Fruit fly (Drosophila melanogaster) whole organism, embryonic: ENCODE data around the gene CG33111.
A peak's percentile ranks its signal among the peaks of the same experiment; 100 is the strongest.

Experiments
- CG10321 ChIP-seq: fragments of 200-800 bp; sonication (Bioruptor generic); IDR thresholded peaks from 2 replicates; pipeline ENCODE4 v1.3.6; 2022; ENCODE audit warnings: missing biosample characterization, missing genetic modification characterization
- CG10565 ChIP-seq: fragments of 200-800 bp; sonication (Bioruptor generic); optimal IDR thresholded peaks from 3 replicates; lab custom pipeline; 2016; ENCODE audit warnings: missing biosample characterization, mild to moderate bottlenecking, missing genetic modification characterization
- CG11093 ChIP-seq: fragments of 200-800 bp; sonication (Bioruptor generic); IDR thresholded peaks from 3 replicates; pipeline ENCODE4 v1.3.6; 2022; ENCODE audit warnings: missing biosample characterization, missing genetic modification characterization
- CG11560 ChIP-seq: fragments of 200-800 bp; sonication (Bioruptor generic); IDR thresholded peaks from 3 replicates; pipeline ENCODE4 v1.3.6; 2022; ENCODE audit warnings: missing biosample characterization, missing genetic modification characterization
- CG12744 ChIP-seq: fragments of 200-800 bp; sonication (Bioruptor generic); optimal IDR thresholded peaks from 2 replicates; lab custom pipeline; 2016; ENCODE audit warnings: missing biosample characterization, missing genetic modification characterization
- CG14014 ChIP-seq: fragments of 200-800 bp; sonication (Bioruptor generic); IDR thresholded peaks from 2 replicates; pipeline ENCODE4 v1.3.6; 2022; ENCODE audit warnings: missing biosample characterization, missing genetic modification characterization
- CG14441 ChIP-seq: fragments of 200-800 bp; sonication (Bioruptor generic); IDR thresholded peaks from 2 replicates; pipeline ENCODE4 v1.3.6; 2022; ENCODE audit warnings: missing biosample characterization, missing genetic modification characterization
- CG14860 ChIP-seq: fragments of 200-800 bp; sonication (Bioruptor generic); IDR thresholded peaks from 3 replicates; pipeline ENCODE4 v1.3.6; 2022; ENCODE audit warnings: missing biosample characterization, missing genetic modification characterization; ENCODE audit not compliant: partially characterized antibody
- CG15269 ChIP-seq: fragments of 200-800 bp; sonication (Bioruptor generic); optimal IDR thresholded peaks from 2 replicates; lab custom pipeline; 2018; ENCODE audit warnings: missing biosample characterization, mild to moderate bottlenecking, missing genetic modification characterization, moderate library complexity
- CG16815 ChIP-seq: fragments of 200-800 bp; sonication (Bioruptor generic); optimal IDR thresholded peaks from 3 replicates; lab custom pipeline; 2017; ENCODE audit warnings: missing biosample characterization, mild to moderate bottlenecking, missing genetic modification characterization
- CG18599 ChIP-seq: fragments of 200-800 bp; sonication (Bioruptor generic); optimal IDR thresholded peaks from 3 replicates; lab custom pipeline; 2017; ENCODE audit warnings: missing biosample characterization, missing genetic modification characterization, mild to moderate bottlenecking, moderate library complexity, missing genetic modification reagents
- CG4707 ChIP-seq: fragments of 200-800 bp; sonication (Bioruptor generic); optimal IDR thresholded peaks from 2 replicates; lab custom pipeline; 2018; ENCODE audit warnings: missing biosample characterization, mild to moderate bottlenecking, missing genetic modification characterization, moderate library complexity
- CG5953 ChIP-seq: fragments of 200-800 bp; sonication (Bioruptor generic); IDR thresholded peaks from 2 replicates; pipeline ENCODE4 v1.3.6; 2022; ENCODE audit warnings: missing biosample characterization, missing genetic modification characterization
- CG6254 ChIP-seq: fragments of 200-800 bp; sonication (Bioruptor generic); optimal IDR thresholded peaks from 3 replicates; lab custom pipeline; 2017; ENCODE audit warnings: mild to moderate bottlenecking, missing biosample characterization, missing genetic modification reagents, missing genetic modification characterization
- CG6654 ChIP-seq: fragments of 200-800 bp; sonication (Bioruptor generic); optimal IDR thresholded peaks from 2 replicates; lab custom pipeline; 2017; ENCODE audit warnings: missing biosample characterization, mild to moderate bottlenecking, missing genetic modification characterization
- CG6813 ChIP-seq: fragments of 200-800 bp; sonication (Bioruptor generic); optimal IDR thresholded peaks from 2 replicates; lab custom pipeline; 2017; ENCODE audit warnings: missing biosample characterization, missing genetic modification characterization, mild to moderate bottlenecking, moderate library complexity, missing genetic modification reagents
- CG8089 ChIP-seq: fragments of 200-800 bp; sonication (Bioruptor generic); optimal IDR thresholded peaks from 3 replicates; lab custom pipeline; 2016; ENCODE audit warnings: missing biosample characterization, missing genetic modification characterization
- CG8388 ChIP-seq: fragments of 200-800 bp; sonication (Bioruptor generic); optimal IDR thresholded peaks from 2 replicates; lab custom pipeline; 2019; ENCODE audit warnings: missing biosample characterization, mild to moderate bottlenecking, missing genetic modification characterization, moderate library complexity
- CG9932 ChIP-seq: fragments of 200-800 bp; sonication (Bioruptor generic); IDR thresholded peaks from 2 replicates; pipeline ENCODE4 v1.3.6; 2022; ENCODE audit warnings: missing biosample characterization, missing genetic modification characterization
- CHES-1-like ChIP-seq: fragments of 200-800 bp; sonication (Bioruptor generic); optimal IDR thresholded peaks from 2 replicates; lab custom pipeline; 2016; ENCODE audit warnings: missing biosample characterization, missing genetic modification characterization
- Dad ChIP-seq: fragments of 200-800 bp; sonication (Bioruptor generic); optimal IDR thresholded peaks from 3 replicates; lab custom pipeline; 2016; ENCODE audit warnings: missing biosample characterization, missing genetic modification characterization
- Dll ChIP-seq: fragments of 200-800 bp; sonication (Bioruptor generic); IDR thresholded peaks from 4 replicates; pipeline ENCODE4 v1.3.6; 2022; ENCODE audit warnings: missing biosample characterization, missing genetic modification characterization; ENCODE audit not compliant: partially characterized antibody
- Drgx ChIP-seq: fragments of 200-800 bp; sonication (Bioruptor generic); IDR thresholded peaks from 2 replicates; pipeline ENCODE4 v1.3.6; 2022; ENCODE audit warnings: missing biosample characterization, missing genetic modification characterization
- Fer2 ChIP-seq: fragments of 200-800 bp; sonication (Bioruptor generic); optimal IDR thresholded peaks from 2 replicates; lab custom pipeline; 2018; ENCODE audit warnings: missing biosample characterization, mild to moderate bottlenecking, missing genetic modification characterization, moderate library complexity
- H15 ChIP-seq: fragments of 200-800 bp; sonication (Bioruptor generic); IDR thresholded peaks from 3 replicates; pipeline ENCODE4 v1.3.6; 2022; ENCODE audit warnings: missing biosample characterization, missing genetic modification characterization
- Hand ChIP-seq: fragments of 200-800 bp; sonication (Bioruptor generic); optimal IDR thresholded peaks from 2 replicates; lab custom pipeline; 2017; ENCODE audit warnings: mild to moderate bottlenecking, missing biosample characterization, missing genetic modification reagents, missing genetic modification characterization
- Max ChIP-seq: fragments of 200-800 bp; sonication (Bioruptor generic); optimal IDR thresholded peaks from 2 replicates; lab custom pipeline; 2016; ENCODE audit warnings: missing biosample characterization, mild to moderate bottlenecking, missing genetic modification characterization
- Myb ChIP-seq: fragments of 200-800 bp; sonication (Bioruptor generic); optimal IDR thresholded peaks from 2 replicates; lab custom pipeline; 2016; ENCODE audit warnings: missing biosample characterization, missing genetic modification characterization
- Nf-YB ChIP-seq: fragments of 200-800 bp; sonication (Bioruptor generic); optimal IDR thresholded peaks from 3 replicates; lab custom pipeline; 2019; ENCODE audit warnings: missing biosample characterization, mild to moderate bottlenecking, missing genetic modification characterization, moderate library complexity
- Rx ChIP-seq: fragments of 200-800 bp; sonication (Bioruptor generic); IDR thresholded peaks from 2 replicates; pipeline ENCODE4 v1.3.6; 2022; ENCODE audit warnings: missing biosample characterization, missing genetic modification characterization
- Side ChIP-seq: fragments of 200-800 bp; sonication (Bioruptor generic); optimal IDR thresholded peaks from 2 replicates; lab custom pipeline; 2016; ENCODE audit warnings: missing biosample characterization, missing genetic modification characterization
- Sox100B ChIP-seq: fragments of 200-800 bp; sonication (Bioruptor generic); optimal IDR thresholded peaks from 3 replicates; lab custom pipeline; 2018; ENCODE audit warnings: missing biosample characterization, mild to moderate bottlenecking, missing genetic modification characterization
- bigmax ChIP-seq: fragments of 200-800 bp; sonication (Bioruptor generic); optimal IDR thresholded peaks from 2 replicates; lab custom pipeline; 2018; ENCODE audit warnings: missing biosample characterization, mild to moderate bottlenecking, missing genetic modification characterization
- chinmo ChIP-seq: fragments of 200-800 bp; sonication (Bioruptor generic); IDR thresholded peaks from 4 replicates; pipeline ENCODE4 v1.3.6; 2022; ENCODE audit warnings: missing biosample characterization, missing genetic modification characterization; ENCODE audit not compliant: partially characterized antibody
- cwo ChIP-seq: fragments of 200-800 bp; sonication (Bioruptor generic); optimal IDR thresholded peaks from 3 replicates; lab custom pipeline; 2017; ENCODE audit warnings: missing biosample characterization, missing genetic modification characterization, mild to moderate bottlenecking, moderate library complexity, missing genetic modification reagents
- dan ChIP-seq: fragments of 200-800 bp; sonication (Bioruptor generic); IDR thresholded peaks from 2 replicates; pipeline ENCODE4 v1.3.6; 2022; ENCODE audit warnings: missing biosample characterization, missing genetic modification characterization
- hbn ChIP-seq: fragments of 200-800 bp; sonication (Bioruptor generic); IDR thresholded peaks from 2 replicates; pipeline ENCODE4 v1.3.6; 2022; ENCODE audit warnings: missing biosample characterization, missing genetic modification characterization; ENCODE audit not compliant: partially characterized antibody
- hth ChIP-seq: fragments of >200 bp; optimal IDR thresholded peaks from 2 replicates; lab custom pipeline; 2017; ENCODE audit warnings: inconsistent platforms
- inv ChIP-seq: fragments of 200-800 bp; sonication (Bioruptor generic); IDR thresholded peaks from 2 replicates; pipeline ENCODE4 v1.3.6; 2022; ENCODE audit warnings: missing biosample characterization, missing genetic modification characterization; ENCODE audit not compliant: partially characterized antibody
- lab ChIP-seq: fragments of 200-800 bp; sonication (Bioruptor generic); optimal IDR thresholded peaks from 3 replicates; lab custom pipeline; 2017; ENCODE audit warnings: missing biosample characterization, missing genetic modification characterization, mild to moderate bottlenecking, moderate library complexity, missing genetic modification reagents
- peb ChIP-seq: fragments of 200-800 bp; sonication (Bioruptor generic); IDR thresholded peaks from 2 replicates; pipeline ENCODE4 v1.3.6; 2022; ENCODE audit warnings: missing biosample characterization, missing genetic modification characterization
- pnt ChIP-seq: fragments of 200-800 bp; sonication (Bioruptor generic); optimal IDR thresholded peaks from 3 replicates; lab custom pipeline; 2016; ENCODE audit warnings: missing biosample characterization, missing genetic modification characterization
- pum ChIP-seq: fragments of 200-800 bp; sonication (Bioruptor generic); optimal IDR thresholded peaks from 2 replicates; lab custom pipeline; 2016; ENCODE audit warnings: missing biosample characterization, missing genetic modification characterization
- salm ChIP-seq: fragments of 200-800 bp; sonication (Bioruptor generic); optimal IDR thresholded peaks from 2 replicates; lab custom pipeline; 2018; ENCODE audit warnings: missing biosample characterization, mild to moderate bottlenecking, missing genetic modification characterization
- schlank ChIP-seq: fragments of 200-800 bp; sonication (Bioruptor generic); optimal IDR thresholded peaks from 2 replicates; lab custom pipeline; 2018; ENCODE audit warnings: missing biosample characterization, mild to moderate bottlenecking, missing genetic modification characterization
- slp2 ChIP-seq: fragments of 200-800 bp; sonication (Bioruptor generic); optimal IDR thresholded peaks from 2 replicates; lab custom pipeline; 2016; ENCODE audit warnings: missing biosample characterization, missing genetic modification characterization
- sug ChIP-seq: fragments of 200-800 bp; optimal IDR thresholded peaks from 2 replicates; lab custom pipeline; 2019; ENCODE audit warnings: missing biosample characterization, mild to moderate bottlenecking, missing genetic modification characterization, moderate library complexity
- trh ChIP-seq: fragments of 200-800 bp; sonication (Bioruptor generic); optimal IDR thresholded peaks from 2 replicates; lab custom pipeline; 2016; ENCODE audit warnings: missing biosample characterization, missing genetic modification characterization
- wdn ChIP-seq: fragments of 200-800 bp; sonication (Bioruptor generic); IDR thresholded peaks from 2 replicates; pipeline ENCODE4 v1.3.6; 2022; ENCODE audit warnings: missing biosample characterization, missing genetic modification characterization
- wor ChIP-seq: fragments of 200-800 bp; sonication (Bioruptor generic); IDR thresholded peaks from 2 replicates; pipeline ENCODE4 v1.3.6; 2022; ENCODE audit warnings: missing biosample characterization, missing genetic modification characterization

Gene CG33111

DNA sequence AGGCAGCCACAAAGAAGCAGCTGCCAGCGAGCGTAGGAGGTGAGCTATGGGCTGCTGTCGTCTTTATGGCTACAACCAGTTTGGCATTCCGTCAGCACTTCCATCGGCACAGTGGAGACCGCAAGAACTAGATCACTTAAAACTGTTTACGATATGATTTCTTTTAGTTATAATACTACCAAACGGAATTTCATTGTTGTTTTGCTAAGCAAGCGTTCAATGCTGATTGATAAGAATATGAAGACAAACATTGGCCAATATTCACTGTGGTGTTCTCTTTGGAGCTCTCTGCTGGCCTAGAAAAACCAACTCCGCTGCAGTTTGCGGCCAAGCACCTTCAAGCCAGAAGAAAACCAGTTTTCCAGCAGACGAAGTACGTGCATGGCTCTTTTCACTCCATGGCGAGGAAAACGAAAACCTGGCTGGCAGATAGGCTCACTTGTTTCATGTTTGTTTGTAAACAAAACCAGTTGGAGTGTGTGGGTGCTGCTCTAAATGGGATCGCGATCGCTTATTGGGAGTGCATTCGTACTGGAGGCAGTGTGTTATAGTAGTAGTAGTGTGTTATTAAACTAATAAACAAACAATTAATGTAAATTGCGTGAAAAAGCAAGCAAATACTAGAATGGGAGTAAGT lies 1.4 kb downstream of the CG33111 start (continued):
- TF ChIP-seq salm, result no peak
- no peak for TF ChIP-seq lab
- no peak for TF ChIP-seq Dll (GFP tag; lab: Robert Waterston, UW)
- TF ChIP-seq Rx (GFP tag; lab: Robert Waterston, UW), result 0 out of 2 replicates have a peak, but pooled peaks have one; percentile 28
- no peak for TF ChIP-seq Myb
- TF ChIP-seq CG11093 (GFP tag; lab: Robert Waterston, UW), result no peak
- no peak for TF ChIP-seq CG10565 (GFP tag; lab: Kevin White, UChicago)
- TF ChIP-seq inv, result no peak
- peak; percentile 77; the same call in 3 of the 4 replicates for TF ChIP-seq chinmo (GFP tag; lab: Robert Waterston, UW)
- no peak for TF ChIP-seq pum (GFP tag; lab: Kevin White, UChicago)
- TF ChIP-seq Side (GFP tag; lab: Kevin White, UChicago), result peak; percentile 17
- no peak for TF ChIP-seq Nf-YB (GFP tag; lab: Kevin White, UChicago)
- no peak for TF ChIP-seq cwo (GFP tag; lab: Kevin White, UChicago)
- no peak for TF ChIP-seq CG4707 (GFP tag; lab: Kevin White, UChicago)
- no peak for TF ChIP-seq CG6654 (GFP tag; lab: Kevin White, UChicago)
- TF ChIP-seq CG6813 (GFP tag; lab: Kevin White, UChicago), result no peak
- TF ChIP-seq wdn (GFP tag; lab: Robert Waterston, UW), result no peak
- peak; percentile 56 for TF ChIP-seq CG14441 (GFP tag; lab: Robert Waterston, UW)
- no peak for TF ChIP-seq trh (GFP tag; lab: Kevin White, UChicago)
- no peak for TF ChIP-seq CG16815 (GFP tag; lab: Kevin White, UChicago)
- no peak for TF ChIP-seq CG14014
- no peak for TF ChIP-seq CG12744 (GFP tag; lab: Kevin White, UChicago)
- TF ChIP-seq CG5953 (GFP tag; lab: Robert Waterston, UW), result 0 out of 2 replicates have a peak, but pooled peaks have one; percentile 6
- peak; percentile 90 for TF ChIP-seq Drgx (GFP tag; lab: Robert Waterston, UW)
- TF ChIP-seq dan, result no peak
- TF ChIP-seq bigmax (GFP tag; lab: Kevin White, UChicago), result no peak
- TF ChIP-seq CG11560 (tag; lab: Robert Waterston, UW), result no peak
- TF ChIP-seq CG9932, result 0 out of 2 replicates have a peak, but pooled peaks have one; percentile 37
- no peak for TF ChIP-seq H15
- TF ChIP-seq Fer2 (tag; lab: Kevin White, UChicago), result no peak
- no peak for TF ChIP-seq Hand (GFP tag; lab: Kevin White, UChicago)
- no peak for TF ChIP-seq Sox100B (GFP tag; lab: Kevin White, UChicago)
- peak; percentile 10 for TF ChIP-seq Dad (GFP tag; lab: Kevin White, UChicago)
- no peak for TF ChIP-seq wor (GFP tag; lab: Robert Waterston, UW)
- TF ChIP-seq CG8388 (GFP tag; lab: Kevin White, UChicago), result no peak
- TF ChIP-seq schlank (tag; lab: Kevin White, UChicago), result no peak
- no peak for TF ChIP-seq CHES-1-like (GFP tag; lab: Kevin White, UChicago)
- TF ChIP-seq CG8089 (GFP tag; lab: Kevin White, UChicago), result no peak
- TF ChIP-seq slp2 (GFP tag; lab: Kevin White, UChicago), result no peak
- no peak for TF ChIP-seq hbn (GFP tag; lab: Robert Waterston, UW)
- no peak for TF ChIP-seq CG6254 (GFP tag; lab: Kevin White, UChicago)
- TF ChIP-seq CG10321 (GFP tag; lab: Robert Waterston, UW), result no peak
- no peak for TF ChIP-seq CG15269 (tag; lab: Kevin White, UChicago)
- no peak for TF ChIP-seq CG18599
- TF ChIP-seq CG14860, result no peak
- TF ChIP-seq pnt, result no peak
- no peak for TF ChIP-seq peb (GFP tag; lab: Robert Waterston, UW)
- TF ChIP-seq hth (lab: Kevin White, UChicago), result no peak
- no peak for TF ChIP-seq Max (GFP tag; lab: Kevin White, UChicago)
- no peak for TF ChIP-seq sug (tag; lab: Kevin White, UChicago)
